Fruit fly (Drosophila melanogaster): ENCODE measurements around the gene Poc1.
A peak's percentile ranks its signal among the peaks of the same experiment; 100 is the strongest.

The Poc1 gene

DNA sequence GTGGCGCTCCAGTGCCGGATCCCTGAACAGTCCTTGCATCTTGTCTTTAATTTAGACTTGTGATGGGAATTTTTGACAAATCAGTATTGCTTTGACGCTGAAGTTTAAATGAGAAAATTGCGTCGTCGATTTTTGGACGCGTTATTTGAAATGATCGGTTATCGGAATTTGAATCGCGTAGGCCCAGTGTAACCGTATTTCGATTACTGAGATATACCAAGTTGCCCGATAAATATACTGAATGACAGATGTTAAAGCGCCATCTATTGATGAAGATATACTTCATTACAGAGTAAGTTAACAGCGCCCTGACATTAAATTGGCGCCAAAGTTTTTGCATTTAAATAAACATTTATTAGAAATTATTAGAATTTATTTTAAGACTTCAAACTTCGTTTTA, at the start of gene Poc1:
Gene Poc1 (minus strand): TSS at position 173 of the 400 bp plus-strand sequence.
- TF ChIP-seq pad (GFP tag; optimal IDR thresholded peaks at IDR 0.05) (no peak), cic (GFP tag; optimal IDR thresholded peaks at IDR 0.05) (no peak), Clk (GFP tag; optimal IDR thresholded peaks at IDR 0.05) (no peak), CG7101 (tag; optimal IDR thresholded peaks at IDR 0.05) (no peak), bab1 (GFP tag; optimal IDR thresholded peaks at IDR 0.05) (no peak), CG14711 (tag; optimal IDR thresholded peaks at IDR 0.05) (no peak), Mnt (GFP tag; optimal IDR thresholded peaks at IDR 0.05) (no peak), tj (GFP tag; optimal IDR thresholded peaks at IDR 0.05) (no peak), cnc (optimal IDR thresholded peaks at IDR 0.05) (no peak), kay (GFP tag; ENCODE audit: borderline replicate concordance) (no peak), CG12768 (GFP tag; optimal IDR thresholded peaks at IDR 0.05) (no peak), CG1620 (GFP tag; optimal IDR thresholded peaks at IDR 0.05) (no peak), CG7045 (GFP tag; optimal IDR thresholded peaks at IDR 0.05) (no peak), CG5204 (GFP tag; optimal IDR thresholded peaks at IDR 0.05) (no peak), ovo (GFP tag; optimal IDR thresholded peaks at IDR 0.05) (no peak), Hr96 (GFP tag; optimal IDR thresholded peaks at IDR 0.05) (no peak), CG11617 (GFP tag; optimal IDR thresholded peaks at IDR 0.05) (no peak), CG33017 (tag; optimal IDR thresholded peaks at IDR 0.05) (no peak), toe (GFP tag; optimal IDR thresholded peaks at IDR 0.05) (no peak), Crg-1 (GFP tag; optimal IDR thresholded peaks at IDR 0.05) (no peak)

DNA sequence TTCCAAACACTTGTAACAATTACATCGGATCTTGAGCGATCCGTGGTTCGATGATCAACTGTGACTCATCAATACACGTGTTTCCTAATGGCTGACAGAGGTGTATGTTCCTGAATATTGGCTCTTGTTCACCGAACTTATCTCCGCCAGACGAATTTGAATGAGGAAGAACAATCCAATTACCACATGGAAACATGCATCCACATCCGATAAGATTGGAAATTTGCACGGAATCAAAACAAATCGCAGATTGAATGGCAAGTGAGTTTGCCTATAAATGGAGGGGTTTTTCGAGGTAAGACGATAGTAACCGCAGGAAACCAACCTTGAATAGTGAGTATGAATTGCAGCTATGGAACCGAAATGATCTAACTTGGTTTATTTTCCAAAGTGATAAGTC, 47.8 kb upstream of the Poc1 start, which contains the start of gene CG10725:
Gene CG10725 (plus strand): TSS at position 301 of the 400 bp plus-strand sequence.
- TF ChIP-seq Mnt (GFP tag; optimal IDR thresholded peaks at IDR 0.05) = no peak
- no peak for TF ChIP-seq ovo (GFP tag; optimal IDR thresholded peaks at IDR 0.05)
- no peak for TF ChIP-seq CG7045 (GFP tag; optimal IDR thresholded peaks at IDR 0.05)
- no peak for TF ChIP-seq Crg-1 (GFP tag; optimal IDR thresholded peaks at IDR 0.05)
- TF ChIP-seq CG11617 (GFP tag; optimal IDR thresholded peaks at IDR 0.05) = no peak

DNA sequence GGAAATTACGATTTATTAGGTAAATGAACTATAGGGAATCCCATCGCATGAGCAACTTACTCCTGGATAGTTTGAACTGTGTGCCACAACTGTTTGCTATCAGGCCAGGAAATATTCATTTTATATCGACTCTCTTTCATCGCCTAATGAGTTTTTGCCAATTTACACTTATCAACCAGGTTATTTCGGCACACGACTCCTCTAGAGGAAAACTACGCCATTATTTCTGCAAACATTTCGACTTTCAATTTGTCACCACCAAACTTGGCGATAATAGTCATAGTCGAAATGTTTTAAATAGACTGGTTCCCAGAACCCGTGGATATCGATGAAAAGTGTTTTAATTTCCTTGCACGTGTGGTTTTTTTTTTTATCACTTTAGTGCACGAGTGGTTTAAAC, 47.2 kb upstream of the Poc1 start, which contains the start of gene CG10154:
Gene CG10154 (minus strand): TSS at position 101 of the 400 bp plus-strand sequence.
- TF ChIP-seq CG5204 (GFP tag; optimal IDR thresholded peaks at IDR 0.05) (no peak), Crg-1 (GFP tag; optimal IDR thresholded peaks at IDR 0.05) (no peak), cic (GFP tag; optimal IDR thresholded peaks at IDR 0.05) (no peak), CG12768 (GFP tag; optimal IDR thresholded peaks at IDR 0.05) (no peak), CG7045 (GFP tag; optimal IDR thresholded peaks at IDR 0.05) (no peak), Hr96 (GFP tag; optimal IDR thresholded peaks at IDR 0.05) (no peak), CG11617 (GFP tag; optimal IDR thresholded peaks at IDR 0.05) (no peak)

DNA sequence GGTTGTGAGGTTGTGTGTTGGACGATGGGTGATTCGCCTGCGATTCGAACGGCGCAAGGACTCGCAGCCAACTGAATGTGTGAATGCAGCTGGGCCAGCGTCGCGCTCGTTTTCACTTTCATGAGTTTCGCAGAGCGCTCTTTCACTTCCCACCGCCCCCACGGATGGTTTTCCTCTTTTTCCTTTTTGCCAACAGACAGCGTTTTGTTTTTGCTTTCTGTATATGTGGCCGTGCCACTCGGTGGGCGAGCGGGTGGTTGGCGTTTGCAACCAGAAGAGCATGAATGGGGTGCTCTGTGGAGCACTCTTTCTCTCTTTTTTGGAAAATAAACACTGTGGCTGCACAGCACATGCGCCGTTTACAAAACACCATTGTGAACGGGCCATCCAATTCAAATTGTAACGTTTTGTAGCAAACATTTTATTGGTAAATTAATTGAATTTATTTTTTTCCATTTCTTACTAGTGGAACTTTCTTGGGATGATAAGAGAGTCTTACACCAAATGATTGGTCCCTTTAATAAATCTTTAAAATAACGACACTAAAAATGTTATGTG, 45.4 kb upstream of the Poc1 start, which contains the start of gene CG10713:
Gene CG10713 (minus strand): TSS at position 60 of the 558 bp plus-strand sequence.
- TF ChIP-seq CG14711 (tag; optimal IDR thresholded peaks at IDR 0.05) (no peak), CG11617 (GFP tag; optimal IDR thresholded peaks at IDR 0.05) (no peak), CG7045 (GFP tag; optimal IDR thresholded peaks at IDR 0.05) (peak; percentile 11), Crg-1 (GFP tag; optimal IDR thresholded peaks at IDR 0.05) (no peak), ovo (GFP tag; optimal IDR thresholded peaks at IDR 0.05) (no peak)

DNA sequence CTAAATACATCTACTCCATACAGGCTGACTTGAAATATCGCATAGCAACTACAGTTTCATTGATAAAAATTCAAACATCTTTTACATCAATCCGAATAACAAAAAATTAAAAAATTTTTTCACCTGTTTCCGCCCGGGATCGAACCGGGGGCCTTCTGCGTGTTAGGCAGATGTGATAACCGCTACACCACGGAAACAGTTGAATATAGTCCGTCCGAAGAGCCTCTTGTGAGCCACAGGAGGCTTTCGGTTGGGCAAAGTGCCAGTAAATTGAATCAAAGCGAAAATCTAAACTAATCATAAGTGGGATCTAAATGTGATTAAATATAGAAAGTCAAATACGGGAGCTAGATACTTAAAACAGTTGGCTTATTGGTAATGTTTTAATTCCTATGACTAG, 43.7 kb upstream of the Poc1 start:
- TF ChIP-seq tj (GFP tag; optimal IDR thresholded peaks at IDR 0.05) (no peak), CG7045 (GFP tag; optimal IDR thresholded peaks at IDR 0.05) (no peak), CG5204 (GFP tag; optimal IDR thresholded peaks at IDR 0.05) (no peak), cic (GFP tag; optimal IDR thresholded peaks at IDR 0.05) (no peak), Mnt (GFP tag; optimal IDR thresholded peaks at IDR 0.05) (no peak), ovo (GFP tag; optimal IDR thresholded peaks at IDR 0.05) (no peak), CG33017 (tag; optimal IDR thresholded peaks at IDR 0.05) (no peak), cnc (optimal IDR thresholded peaks at IDR 0.05) (no peak), CG12768 (GFP tag; optimal IDR thresholded peaks at IDR 0.05) (no peak), Clk (GFP tag; optimal IDR thresholded peaks at IDR 0.05) (no peak), CG14711 (tag; optimal IDR thresholded peaks at IDR 0.05) (no peak), Crg-1 (GFP tag; optimal IDR thresholded peaks at IDR 0.05) (no peak)

DNA sequence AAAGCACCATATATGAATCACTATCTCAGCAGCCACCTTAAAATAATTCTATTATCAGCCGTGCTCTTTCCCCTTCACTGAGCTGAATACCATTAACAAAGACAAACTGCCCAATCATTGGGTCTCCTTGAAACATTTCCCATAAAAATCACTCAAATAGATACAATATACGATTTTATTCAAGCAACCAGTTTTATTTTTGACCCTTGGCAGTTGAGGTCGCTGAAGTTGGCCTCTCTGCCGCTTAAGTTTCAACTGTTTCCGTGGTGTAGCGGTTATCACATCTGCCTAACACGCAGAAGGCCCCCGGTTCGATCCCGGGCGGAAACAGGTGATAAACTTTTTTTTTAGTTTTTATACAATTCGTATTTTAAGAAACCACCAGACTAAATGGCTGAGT, 43.0 kb upstream of the Poc1 start:
- TF ChIP-seq CG11617 (GFP tag; optimal IDR thresholded peaks at IDR 0.05) (no peak), pad (GFP tag; optimal IDR thresholded peaks at IDR 0.05) (no peak), CG5204 (GFP tag; optimal IDR thresholded peaks at IDR 0.05) (no peak), CG1620 (GFP tag; optimal IDR thresholded peaks at IDR 0.05) (no peak), Crg-1 (GFP tag; optimal IDR thresholded peaks at IDR 0.05) (no peak), kay (GFP tag; ENCODE audit: borderline replicate concordance) (no peak), Clk (GFP tag; optimal IDR thresholded peaks at IDR 0.05) (no peak), CG33017 (tag; optimal IDR thresholded peaks at IDR 0.05) (no peak), cnc (optimal IDR thresholded peaks at IDR 0.05) (no peak), CG7101 (tag; optimal IDR thresholded peaks at IDR 0.05) (no peak), Mnt (GFP tag; optimal IDR thresholded peaks at IDR 0.05) (no peak), CG7045 (GFP tag; optimal IDR thresholded peaks at IDR 0.05) (no peak), ovo (GFP tag; optimal IDR thresholded peaks at IDR 0.05) (no peak), CG12768 (GFP tag; optimal IDR thresholded peaks at IDR 0.05) (no peak), tj (GFP tag; optimal IDR thresholded peaks at IDR 0.05) (no peak)

DNA sequence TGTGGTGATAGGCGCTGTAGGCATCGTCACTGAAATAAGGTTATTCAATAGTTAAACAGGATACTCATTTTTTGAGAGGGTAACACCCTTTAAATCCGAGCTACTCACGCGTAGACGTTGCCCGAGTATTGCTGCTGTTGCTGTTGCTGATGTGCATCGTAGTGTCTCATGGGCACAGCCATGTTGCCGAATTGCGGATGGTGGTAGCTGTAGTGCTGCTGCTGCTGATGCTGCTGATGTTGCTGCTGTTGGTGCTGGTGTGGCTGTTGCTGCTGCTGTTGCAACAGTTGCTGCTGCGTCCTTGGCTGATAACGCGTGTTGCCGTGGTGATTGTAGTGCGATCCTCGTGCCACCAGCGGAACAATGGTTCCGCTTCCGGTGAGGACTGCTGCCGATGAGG, 40.4 kb upstream of the Poc1 start:
- TF ChIP-seq tj (GFP tag; optimal IDR thresholded peaks at IDR 0.05) = no peak
- no peak for TF ChIP-seq cnc (optimal IDR thresholded peaks at IDR 0.05)
- no peak for TF ChIP-seq Clk (GFP tag; optimal IDR thresholded peaks at IDR 0.05)
- no peak for TF ChIP-seq cic (GFP tag; optimal IDR thresholded peaks at IDR 0.05)
- no peak for TF ChIP-seq bab1 (GFP tag; optimal IDR thresholded peaks at IDR 0.05)
- TF ChIP-seq CG7045 (GFP tag; optimal IDR thresholded peaks at IDR 0.05) = no peak
- no peak for TF ChIP-seq Crg-1 (GFP tag; optimal IDR thresholded peaks at IDR 0.05)
- TF ChIP-seq CG5204 (GFP tag; optimal IDR thresholded peaks at IDR 0.05) = no peak
- TF ChIP-seq CG7101 (tag; optimal IDR thresholded peaks at IDR 0.05) = no peak
- TF ChIP-seq CG1620 (GFP tag; optimal IDR thresholded peaks at IDR 0.05) = no peak
- TF ChIP-seq Hr96 (GFP tag; optimal IDR thresholded peaks at IDR 0.05) = no peak
- no peak for TF ChIP-seq kay (GFP tag; ENCODE audit: borderline replicate concordance)
- no peak for TF ChIP-seq CG14711 (tag; optimal IDR thresholded peaks at IDR 0.05)
- no peak for TF ChIP-seq CG11617 (GFP tag; optimal IDR thresholded peaks at IDR 0.05)
- no peak for TF ChIP-seq Mnt (GFP tag; optimal IDR thresholded peaks at IDR 0.05)
- TF ChIP-seq ovo (GFP tag; optimal IDR thresholded peaks at IDR 0.05) = no peak
- no peak for TF ChIP-seq CG33017 (tag; optimal IDR thresholded peaks at IDR 0.05)
